Worm (Caenorhabditis elegans): ENCODE results near the gene M03E7.1.
A peak's percentile ranks its signal among the peaks of the same experiment; 100 is the strongest.

M03E7.1 gene

DNA sequence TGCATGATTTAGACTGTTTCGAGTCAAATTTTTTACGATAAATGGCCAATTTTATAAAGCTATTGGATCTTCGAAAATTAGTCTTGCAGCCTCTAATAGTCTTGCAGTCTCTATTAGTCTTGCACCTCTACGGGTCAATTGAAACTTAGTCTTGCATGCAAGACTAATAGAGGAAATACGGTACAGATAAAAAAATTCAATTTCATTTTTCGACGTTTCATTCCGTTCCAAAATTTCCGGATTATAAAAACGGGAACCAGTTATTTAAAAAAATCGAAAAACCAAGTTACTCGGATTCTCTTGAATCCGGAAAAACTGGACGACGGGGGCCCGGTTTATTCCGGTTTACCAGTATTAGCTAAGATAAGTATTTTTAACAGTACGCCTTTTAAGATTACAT is at the start of gene M03E7.1:
M03E7.1 (plus strand) TSS at position 301 of the 400 bp plus-strand sequence.
- no peak for TF ChIP-seq ceh-2 (tag; optimal IDR thresholded peaks at IDR 0.05)
- TF ChIP-seq ceh-48 (tag; optimal IDR thresholded peaks at IDR 0.05), result no peak
- TF ChIP-seq pat-9 (tag; optimal IDR thresholded peaks at IDR 0.05), result no peak
- no peak for TF ChIP-seq ref-2 (tag; optimal IDR thresholded peaks at IDR 0.05)
- TF ChIP-seq fax-1 (tag; optimal IDR thresholded peaks at IDR 0.05), result no peak
- TF ChIP-seq npax-4 (tag; optimal IDR thresholded peaks at IDR 0.05), result no peak
- no peak for TF ChIP-seq hlh-15 (tag; optimal IDR thresholded peaks at IDR 0.05)
- no peak for TF ChIP-seq lin-11 (tag; optimal IDR thresholded peaks at IDR 0.05)
- no peak for TF ChIP-seq elt-4 (tag; optimal IDR thresholded peaks at IDR 0.05)
- no peak for TF ChIP-seq unc-3 (GFP tag; conservative IDR thresholded peaks at IDR 0.05)
- no peak for TF ChIP-seq unc-3 (tag; optimal IDR thresholded peaks at IDR 0.05)
- TF ChIP-seq tbx-2 (tag; optimal IDR thresholded peaks at IDR 0.05), result no peak
- TF ChIP-seq syd-9 (tag; optimal IDR thresholded peaks at IDR 0.05), result no peak
- no peak for TF ChIP-seq T23F11.4 (GFP tag; optimal IDR thresholded peaks at IDR 0.05)
- no peak for TF ChIP-seq pha-2 (tag; optimal IDR thresholded peaks at IDR 0.05)
- no peak for TF ChIP-seq hlh-13 (GFP tag; optimal IDR thresholded peaks at IDR 0.05)
- TF ChIP-seq unc-42 (tag; optimal IDR thresholded peaks at IDR 0.05), result no peak
- no peak for TF ChIP-seq ama-1 (optimal IDR thresholded peaks at IDR 0.05)

DNA sequence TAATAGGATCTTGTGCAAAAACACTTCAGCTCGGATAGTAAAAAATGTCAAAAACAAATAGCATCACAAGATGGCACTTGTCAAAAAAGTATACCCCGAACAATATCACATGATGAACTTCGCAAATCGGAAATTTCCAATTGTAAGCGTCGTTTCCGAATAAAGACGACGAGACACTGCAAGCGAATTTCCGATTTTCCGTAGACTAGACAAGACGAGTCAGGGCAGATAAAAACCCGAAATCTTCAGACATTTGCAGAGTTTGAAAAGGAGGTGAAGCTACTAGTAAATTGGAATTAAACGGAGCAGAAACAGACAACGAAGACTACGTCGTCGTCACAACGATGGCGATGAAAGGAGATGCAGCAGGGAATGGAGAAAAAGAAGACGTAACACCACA is 49.8 kb upstream of the M03E7.1 start:
- TF ChIP-seq dve-1 (tag; optimal IDR thresholded peaks at IDR 0.05), result no peak
- no peak for TF ChIP-seq ceh-45 (GFP tag; IDR thresholded peaks at IDR 0.05)
- no peak for TF ChIP-seq ceh-22 (tag; optimal IDR thresholded peaks at IDR 0.05)
- no peak for TF ChIP-seq hlh-13 (GFP tag; optimal IDR thresholded peaks at IDR 0.05)
- peak; percentile 37 for TF ChIP-seq unc-42 (tag; optimal IDR thresholded peaks at IDR 0.05)

DNA sequence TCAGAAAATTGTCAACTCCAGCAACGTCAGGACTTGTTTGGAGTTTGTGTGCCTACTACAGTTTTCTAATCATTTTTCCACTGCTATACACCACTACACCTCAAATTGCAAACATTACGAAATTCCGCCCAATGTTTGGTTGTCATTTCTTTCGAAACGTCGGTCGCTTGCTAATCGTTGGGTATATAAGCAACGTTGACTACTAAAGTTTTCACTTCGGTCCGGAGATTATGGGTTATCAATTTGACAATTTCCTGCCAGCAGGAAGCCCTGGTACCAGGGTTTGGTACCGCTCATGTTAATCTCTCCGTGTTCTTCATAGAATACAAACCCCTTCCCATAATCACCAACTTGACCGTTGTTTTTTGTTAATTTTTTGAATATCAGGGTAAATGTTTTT is 45.5 kb upstream of the M03E7.1 start:
- TF ChIP-seq dve-1 (tag; optimal IDR thresholded peaks at IDR 0.05) (peak; percentile 77), ceh-19 (GFP tag; optimal IDR thresholded peaks at IDR 0.05) (no peak), gmeb-2 (tag; optimal IDR thresholded peaks at IDR 0.05) (peak; percentile 20), pqm-1 (tag; optimal IDR thresholded peaks at IDR 0.05) (no peak), ttx-3 (tag; optimal IDR thresholded peaks at IDR 0.05) (no peak), pat-9 (tag; optimal IDR thresholded peaks at IDR 0.05) (no peak)

DNA sequence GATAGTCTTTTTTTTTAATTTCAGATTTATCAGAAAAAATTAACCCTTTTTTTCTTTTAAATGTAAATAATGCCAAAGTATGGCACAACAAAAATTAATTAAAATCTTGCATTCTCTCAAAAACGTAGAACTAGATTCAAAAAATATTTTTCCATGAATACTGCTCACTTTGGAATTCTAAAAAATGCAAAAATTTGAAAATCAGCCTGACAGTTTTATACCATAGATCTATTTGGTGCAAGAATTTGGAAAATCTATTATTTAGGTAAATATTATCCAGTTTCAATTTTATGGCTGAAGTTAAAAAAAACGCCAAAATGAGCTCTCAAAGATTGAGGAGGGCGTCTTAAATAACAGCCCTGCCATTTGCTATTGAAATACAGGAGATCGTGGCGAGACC is 41.8 kb upstream of the M03E7.1 start:
- no peak for TF ChIP-seq rnt-1 (tag; optimal IDR thresholded peaks at IDR 0.05)
- no peak for TF ChIP-seq lim-6 (tag; optimal IDR thresholded peaks at IDR 0.05)
- no peak for TF ChIP-seq sdc-2 (tag; optimal IDR thresholded peaks at IDR 0.05)
- TF ChIP-seq pha-4 (tag; optimal IDR thresholded peaks at IDR 0.05), result no peak
- TF ChIP-seq ceh-34 (tag; optimal IDR thresholded peaks at IDR 0.05), result no peak
- TF ChIP-seq ahr-1 (tag; optimal IDR thresholded peaks at IDR 0.05), result no peak
- no peak for TF ChIP-seq sox-4 (tag; optimal IDR thresholded peaks at IDR 0.05)
- TF ChIP-seq nhr-11 (tag; optimal IDR thresholded peaks at IDR 0.05), result no peak
- TF ChIP-seq elt-2 (tag; optimal IDR thresholded peaks at IDR 0.05), result no peak
- TF ChIP-seq C08G9.2 (tag; optimal IDR thresholded peaks at IDR 0.05), result no peak
- no peak for TF ChIP-seq syd-9 (tag; optimal IDR thresholded peaks at IDR 0.05)
- no peak for TF ChIP-seq unc-55 (GFP tag; optimal IDR thresholded peaks at IDR 0.05)
- TF ChIP-seq ceh-31 (tag; optimal IDR thresholded peaks at IDR 0.05), result no peak
- no peak for TF ChIP-seq F13H6.1 (tag; optimal IDR thresholded peaks at IDR 0.05)
- no peak for TF ChIP-seq che-1 (tag; optimal IDR thresholded peaks at IDR 0.05)
- TF ChIP-seq ets-4 (tag; optimal IDR thresholded peaks at IDR 0.05), result no peak
- no peak for TF ChIP-seq ceh-2 (tag; optimal IDR thresholded peaks at IDR 0.05)
- TF ChIP-seq npax-4 (tag; optimal IDR thresholded peaks at IDR 0.05), result no peak
- no peak for TF ChIP-seq madf-2 (tag; optimal IDR thresholded peaks at IDR 0.05)
- TF ChIP-seq fkh-6 (tag; optimal IDR thresholded peaks at IDR 0.05), result no peak
